Fruit fly (Drosophila melanogaster): ENCODE results near the gene CG34012.
A peak's percentile ranks its signal among the peaks of the same experiment; 100 is the strongest.

CG34012 gene

dm6 chr3L:11097982-11098663, 11.2 kb downstream of the CG34012 start, which contains the start of the genes Irbp18 and APP-BP1 (continued):
- peak; percentile 95 for TF ChIP-seq slp2 (GFP tag; optimal IDR thresholded peaks at IDR 0.05)
- TF ChIP-seq odd (GFP tag; optimal IDR thresholded peaks at IDR 0.05) = peak; percentile 85
- TF ChIP-seq CG6175 (GFP tag; IDR thresholded peaks at IDR 0.05) = peak; percentile 61; the same call in 1 of the 3 replicates
- peak; percentile 89 for TF ChIP-seq CG32532 (GFP tag; IDR thresholded peaks at IDR 0.05)
- peak; percentile 91 for TF ChIP-seq CG1647 (GFP tag; optimal IDR thresholded peaks at IDR 0.05)
- peak; percentile 91 for TF ChIP-seq CG17829 (tag; optimal IDR thresholded peaks at IDR 0.05)
- peak; percentile 84 for TF ChIP-seq zfh1 (GFP tag; IDR thresholded peaks at IDR 0.05)
- TF ChIP-seq Stat92E (GFP tag; optimal IDR thresholded peaks at IDR 0.05) = peak in 1 of 3 experiments; percentile 30
- peak; percentile 74 for TF ChIP-seq Deaf1 (tag; optimal IDR thresholded peaks at IDR 0.05)
- TF ChIP-seq CG6689 (GFP tag; IDR thresholded peaks at IDR 0.05) = peak; percentile 91
- TF ChIP-seq YL-1 (GFP tag; optimal IDR thresholded peaks at IDR 0.05) = peak; percentile 88
- TF ChIP-seq emc (GFP tag; optimal IDR thresholded peaks at IDR 0.05) = peak; percentile 85
- TF ChIP-seq CG2889 (GFP tag; IDR thresholded peaks at IDR 0.05) = peak; percentile 91
- TF ChIP-seq Hsf (GFP tag; optimal IDR thresholded peaks at IDR 0.05) = peak; percentile 97
- peak; percentile 93 for TF ChIP-seq CG10654 (GFP tag; optimal IDR thresholded peaks at IDR 0.05)
- peak; percentile 50 for TF ChIP-seq Poxn (GFP tag; IDR thresholded peaks at IDR 0.05)
- peak; percentile 47; the same call in 1 of the 2 replicates for TF ChIP-seq Lim3 (GFP tag; IDR thresholded peaks at IDR 0.05)
- TF ChIP-seq Drgx (GFP tag; IDR thresholded peaks at IDR 0.05) = peak; percentile 91
- TF ChIP-seq Gsc (GFP tag; IDR thresholded peaks at IDR 0.05) = peak; percentile 58; the same call in 1 of the 2 replicates
- TF ChIP-seq Ets65A (GFP tag) = peak; percentile 99
- TF ChIP-seq CG10959 (GFP tag; IDR thresholded peaks at IDR 0.05) = peak; percentile 59; the same call in 1 of the 2 replicates
- 0 out of 3 replicates have a peak, but pooled peaks have one; percentile 27 for TF ChIP-seq z (GFP tag; IDR thresholded peaks at IDR 0.05)
- peak; percentile 85 for TF ChIP-seq CG7987 (GFP tag; optimal IDR thresholded peaks at IDR 0.05)
- peak; percentile 94 for TF ChIP-seq Dad (GFP tag; optimal IDR thresholded peaks at IDR 0.05)
- TF ChIP-seq ac (GFP tag; optimal IDR thresholded peaks at IDR 0.05) = peak; percentile 67
- peak; percentile 82 for TF ChIP-seq CG33557 (GFP tag; optimal IDR thresholded peaks at IDR 0.05)
- peak; percentile 79 for TF ChIP-seq chm (GFP tag; IDR thresholded peaks at IDR 0.05)
- no peak for TF ChIP-seq dan (GFP tag; IDR thresholded peaks at IDR 0.05)
- TF ChIP-seq Spps (tag; optimal IDR thresholded peaks at IDR 0.05) = peak; percentile 87
- no peak; the same call in 1 of the 2 replicates for TF ChIP-seq CG5953 (GFP tag; IDR thresholded peaks at IDR 0.05)
- peak; percentile 91 for TF ChIP-seq dmrt99B (tag; optimal IDR thresholded peaks at IDR 0.05)
- TF ChIP-seq CG2712 (tag; optimal IDR thresholded peaks at IDR 0.05) = peak; percentile 93
- TF ChIP-seq Aef1 (GFP tag; IDR thresholded peaks at IDR 0.05) = peak; percentile 83
- peak; percentile 87 for TF ChIP-seq CG6854 (GFP tag; optimal IDR thresholded peaks at IDR 0.05)
- peak; percentile 92 for TF ChIP-seq tup (GFP tag; optimal IDR thresholded peaks at IDR 0.05)
- TF ChIP-seq her (GFP tag; optimal IDR thresholded peaks at IDR 0.05) = peak; percentile 88
- peak; percentile 95 for TF ChIP-seq Hr3 (GFP tag; optimal IDR thresholded peaks at IDR 0.05)
- TF ChIP-seq CG16815 (GFP tag; optimal IDR thresholded peaks at IDR 0.05) = peak; percentile 93
- TF ChIP-seq ttk (GFP tag; IDR thresholded peaks at IDR 0.05) = peak; percentile 75
- TF ChIP-seq Sry-β (GFP tag; optimal IDR thresholded peaks at IDR 0.05) = peak; percentile 37
- TF ChIP-seq esg (GFP tag; conservative IDR thresholded peaks at IDR 0.05) = peak; percentile 83
- TF ChIP-seq usp (GFP tag; optimal IDR thresholded peaks at IDR 0.05) = no peak
- TF ChIP-seq CG4360 (GFP tag; IDR thresholded peaks at IDR 0.05) = 0 out of 2 replicates have a peak, but pooled peaks have one; percentile 30
- peak; percentile 92 for TF ChIP-seq tx (GFP tag; optimal IDR thresholded peaks at IDR 0.05)
- peak; percentile 96 for TF ChIP-seq CG9727 (GFP tag; optimal IDR thresholded peaks at IDR 0.05)
- peak; percentile 23 for TF ChIP-seq gfzf (GFP tag; optimal IDR thresholded peaks at IDR 0.05)
- TF ChIP-seq bsh (GFP tag; optimal IDR thresholded peaks at IDR 0.05) = peak; percentile 84 to 92
- TF ChIP-seq gsb (GFP tag; IDR thresholded peaks at IDR 0.05) = peak; percentile 72
- TF ChIP-seq CG1024 (GFP tag; IDR thresholded peaks at IDR 0.05) = peak; percentile 63
- TF ChIP-seq dati (GFP tag; IDR thresholded peaks at IDR 0.05) = no peak
